Fruit fly (Drosophila melanogaster): ENCODE measurements around the gene Nepl13.

- TF ChIP-seq ss (GFP tag; optimal IDR thresholded peaks at IDR 0.05) (no peak), Gug (GFP tag; IDR thresholded peaks at IDR 0.05) (no peak), CG11294 (GFP tag; IDR thresholded peaks at IDR 0.05) (no peak), CG9139 (GFP tag; optimal IDR thresholded peaks at IDR 0.05) (no peak), Hr4 (GFP tag; optimal IDR thresholded peaks at IDR 0.05) (no peak), Eip78C (GFP tag) (no peak), net (GFP tag; optimal IDR thresholded peaks at IDR 0.05) (no peak)
These were observed 43.0 kb downstream of the Nepl13 start for dm6 chr3R:22717863-22718262.

Data from whole organism, prepupa.